Fruit fly (Drosophila melanogaster) whole organism, adult: ENCODE data around the gene sl.

ENCODE experiments used
- CG11617 ChIP-seq: fragments of 200-800 bp; sonication (Bioruptor generic); optimal IDR thresholded peaks from 2 replicates; lab custom pipeline; 2017; ENCODE audit warnings: mild to moderate bottlenecking, missing biosample characterization, missing genetic modification reagents, missing genetic modification characterization
- CG12768 ChIP-seq: fragments of 200-800 bp; sonication (Bioruptor generic); optimal IDR thresholded peaks from 2 replicates; lab custom pipeline; 2017; ENCODE audit warnings: missing biosample characterization, missing genetic modification characterization, mild to moderate bottlenecking, moderate library complexity, missing genetic modification reagents
- CG14711 ChIP-seq: fragments of 200-800 bp; sonication (Bioruptor generic); optimal IDR thresholded peaks from 2 replicates; lab custom pipeline; 2018; ENCODE audit warnings: missing biosample characterization, mild to moderate bottlenecking, missing genetic modification characterization, moderate library complexity
- CG1620 ChIP-seq: fragments of 200-800 bp; sonication (Bioruptor generic); optimal IDR thresholded peaks from 2 replicates; lab custom pipeline; 2016; ENCODE audit warnings: missing biosample characterization, missing genetic modification characterization
- CG33017 ChIP-seq: fragments of 200-800 bp; sonication (Bioruptor generic); optimal IDR thresholded peaks from 2 replicates; lab custom pipeline; 2018; ENCODE audit warnings: missing biosample characterization, mild to moderate bottlenecking, missing genetic modification characterization, moderate library complexity
- CG5204 ChIP-seq: fragments of 200-800 bp; sonication (Bioruptor generic); optimal IDR thresholded peaks from 2 replicates; lab custom pipeline; 2016; ENCODE audit warnings: missing biosample characterization, missing genetic modification characterization
- CG7045 ChIP-seq: fragments of 200-800 bp; sonication (Bioruptor generic); optimal IDR thresholded peaks from 2 replicates; lab custom pipeline; 2017; ENCODE audit warnings: missing biosample characterization, mild to moderate bottlenecking, missing genetic modification characterization
- CG7101 ChIP-seq: fragments of 200-800 bp; sonication (Bioruptor generic); optimal IDR thresholded peaks from 2 replicates; lab custom pipeline; 2018; ENCODE audit warnings: missing biosample characterization, mild to moderate bottlenecking, missing genetic modification characterization, moderate library complexity
- Clk ChIP-seq: fragments of 200-800 bp; sonication (Bioruptor generic); optimal IDR thresholded peaks from 2 replicates; lab custom pipeline; 2017; ENCODE audit warnings: missing biosample characterization, missing genetic modification characterization
- Crg-1 ChIP-seq: fragments of 200-800 bp; sonication (Bioruptor generic); optimal IDR thresholded peaks from 2 replicates; lab custom pipeline; 2016; ENCODE audit warnings: missing biosample characterization, missing genetic modification characterization
- Hr96 ChIP-seq: fragments of 200-800 bp; sonication (Bioruptor generic); optimal IDR thresholded peaks from 2 replicates; lab custom pipeline; 2016; ENCODE audit warnings: missing biosample characterization, missing genetic modification characterization
- Mnt ChIP-seq: fragments of 200-800 bp; sonication (Bioruptor generic); optimal IDR thresholded peaks from 2 replicates; lab custom pipeline; 2016; ENCODE audit warnings: missing biosample characterization, mild to moderate bottlenecking, missing genetic modification characterization
- bab1 ChIP-seq: fragments of 200-800 bp; sonication (Bioruptor generic); optimal IDR thresholded peaks from 3 replicates; lab custom pipeline; 2019; ENCODE audit warnings: missing biosample characterization, mild to moderate bottlenecking, missing genetic modification characterization, moderate library complexity
- cic ChIP-seq: fragments of 200-800 bp; sonication (Bioruptor generic); optimal IDR thresholded peaks from 2 replicates; lab custom pipeline; 2017; ENCODE audit warnings: missing biosample characterization, mild to moderate bottlenecking, missing genetic modification characterization, moderate library complexity
- cnc ChIP-seq, 2 experiments: fragments of >200 bp; optimal IDR thresholded peaks; 2 replicates each; lab custom pipeline; 2017
- kay ChIP-seq: fragments of 200-800 bp; sonication (Bioruptor generic); peaks from one replicate; lab custom pipeline; 2016; ENCODE audit warnings: missing biosample characterization, missing genetic modification characterization, borderline replicate concordance
- ovo ChIP-seq: fragments of 200-800 bp; sonication (Bioruptor generic); optimal IDR thresholded peaks from 2 replicates; lab custom pipeline; 2016; ENCODE audit warnings: missing biosample characterization, missing genetic modification characterization
- pad ChIP-seq: fragments of 200-800 bp; sonication (Bioruptor generic); optimal IDR thresholded peaks from 3 replicates; lab custom pipeline; 2017; ENCODE audit warnings: missing biosample characterization, missing genetic modification characterization, mild to moderate bottlenecking, moderate library complexity, missing genetic modification reagents
- tj ChIP-seq: fragments of 200-800 bp; sonication (Bioruptor generic); optimal IDR thresholded peaks from 3 replicates; lab custom pipeline; 2017; ENCODE audit warnings: missing biosample characterization, mild to moderate bottlenecking, missing genetic modification characterization, moderate library complexity
- toe ChIP-seq: fragments of 200-800 bp; sonication (Bioruptor generic); optimal IDR thresholded peaks from 2 replicates; lab custom pipeline; 2016; ENCODE audit warnings: missing biosample characterization, missing genetic modification characterization

The sl gene

dm6 chrX:16384843-16385726 is 35.0 kb downstream of the sl start, which contains the start of the genes CG9992 and CG4239:
Gene CG9992 (minus strand): TSS chrX:16384908.
Gene CG4239 (plus strand): TSS chrX:16385278.
- TF ChIP-seq Hr96 (GFP tag; lab: Kevin White, UChicago) (no peak), CG7101 (tag; lab: Kevin White, UChicago) (peak; percentile 75), CG33017 (tag; lab: Kevin White, UChicago) (peak; percentile 24), toe (GFP tag; lab: Kevin White, UChicago) (peak; percentile 67), Crg-1 (GFP tag; lab: Kevin White, UChicago) (peak; percentile 76), bab1 (GFP tag; lab: Kevin White, UChicago) (no peak), pad (GFP tag; lab: Kevin White, UChicago) (peak; percentile 58), Clk (GFP tag; lab: Kevin White, UChicago) (no peak), Mnt (GFP tag; lab: Kevin White, UChicago) (peak; percentile 3), cnc (optimal IDR thresholded peaks at IDR 0.05; lab: Kevin White, UChicago) (no peak), cic (GFP tag; lab: Kevin White, UChicago) (no peak), CG14711 (tag; lab: Kevin White, UChicago) (peak; percentile 61), CG1620 (GFP tag; lab: Kevin White, UChicago) (peak; percentile 69), ovo (GFP tag; lab: Kevin White, UChicago) (peak; percentile 60), CG5204 (peak; percentile 38), kay (GFP tag; lab: Kevin White, UChicago) (no peak), CG12768 (GFP tag; lab: Kevin White, UChicago) (peak; percentile 48), CG11617 (GFP tag; lab: Kevin White, UChicago) (peak; percentile 53), CG7045 (GFP tag; lab: Kevin White, UChicago) (peak; percentile 21), tj (GFP tag; lab: Kevin White, UChicago) (peak; percentile 32)

dm6 chrX:16385942-16386392 is 35.9 kb downstream of the sl start:
- TF ChIP-seq pad (GFP tag; lab: Kevin White, UChicago): peak; percentile 8
- peak; percentile 53 for TF ChIP-seq CG12768 (GFP tag; lab: Kevin White, UChicago)
- peak; percentile 25 for TF ChIP-seq CG14711 (tag; lab: Kevin White, UChicago)
- TF ChIP-seq Crg-1 (GFP tag; lab: Kevin White, UChicago): no peak
- no peak for TF ChIP-seq cic (GFP tag; lab: Kevin White, UChicago)
- peak; percentile 22 for TF ChIP-seq CG11617 (GFP tag; lab: Kevin White, UChicago)
- peak; percentile 36 for TF ChIP-seq CG7101 (tag; lab: Kevin White, UChicago)
- peak; percentile 8 for TF ChIP-seq tj (GFP tag; lab: Kevin White, UChicago)

DNA sequence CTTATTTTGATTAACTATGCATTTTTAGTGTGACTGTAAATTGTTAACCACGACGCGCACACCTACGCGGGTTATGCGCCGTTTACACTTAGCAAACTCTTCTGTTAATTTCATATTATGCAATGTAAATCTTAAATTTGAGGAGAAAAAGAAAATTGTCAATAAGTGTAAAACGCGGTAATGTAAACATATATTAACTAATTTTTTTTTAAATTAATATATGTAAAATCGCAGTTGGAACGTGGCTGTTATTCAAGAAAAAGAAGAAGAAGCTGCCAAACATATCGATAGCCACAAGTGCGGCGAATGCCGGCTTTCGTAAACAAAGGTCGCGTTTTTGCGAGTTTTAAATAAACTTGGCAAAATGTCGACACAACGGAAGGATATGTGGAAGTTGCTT is 41.3 kb downstream of the sl start, which contains the start of the genes TH1 and mei-41:
Gene TH1 (minus strand): TSS at position 42 of the 400 bp plus-strand sequence.
Gene mei-41 (plus strand): TSS at position 302 of the 400 bp plus-strand sequence.
- peak; percentile 68 for TF ChIP-seq Mnt (GFP tag; lab: Kevin White, UChicago)
- no peak for TF ChIP-seq Hr96 (GFP tag; lab: Kevin White, UChicago)
- peak; percentile 85 for TF ChIP-seq CG14711 (tag; lab: Kevin White, UChicago)
- TF ChIP-seq CG5204: no peak
- peak; percentile 86 for TF ChIP-seq bab1 (GFP tag; lab: Kevin White, UChicago)
- peak; percentile 64 for TF ChIP-seq Clk (GFP tag; lab: Kevin White, UChicago)
- no peak for TF ChIP-seq kay (GFP tag; lab: Kevin White, UChicago)
- TF ChIP-seq tj (GFP tag; lab: Kevin White, UChicago): peak; percentile 61
- TF ChIP-seq cnc (optimal IDR thresholded peaks at IDR 0.05; lab: Kevin White, UChicago): no peak
- peak; percentile 81 for TF ChIP-seq CG11617 (GFP tag; lab: Kevin White, UChicago)
- TF ChIP-seq CG7045 (GFP tag; lab: Kevin White, UChicago): peak; percentile 65
- no peak for TF ChIP-seq cic (GFP tag; lab: Kevin White, UChicago)
- TF ChIP-seq ovo (GFP tag; lab: Kevin White, UChicago): peak; percentile 62
- TF ChIP-seq CG1620 (GFP tag; lab: Kevin White, UChicago): peak; percentile 67
- peak; percentile 58 for TF ChIP-seq Crg-1 (GFP tag; lab: Kevin White, UChicago)
- TF ChIP-seq CG33017 (tag; lab: Kevin White, UChicago): peak; percentile 48
- TF ChIP-seq toe (GFP tag; lab: Kevin White, UChicago): no peak
- TF ChIP-seq pad (GFP tag; lab: Kevin White, UChicago): peak; percentile 63
- peak; percentile 59 for TF ChIP-seq CG12768 (GFP tag; lab: Kevin White, UChicago)
- TF ChIP-seq CG7101 (tag; lab: Kevin White, UChicago): peak; percentile 89

DNA sequence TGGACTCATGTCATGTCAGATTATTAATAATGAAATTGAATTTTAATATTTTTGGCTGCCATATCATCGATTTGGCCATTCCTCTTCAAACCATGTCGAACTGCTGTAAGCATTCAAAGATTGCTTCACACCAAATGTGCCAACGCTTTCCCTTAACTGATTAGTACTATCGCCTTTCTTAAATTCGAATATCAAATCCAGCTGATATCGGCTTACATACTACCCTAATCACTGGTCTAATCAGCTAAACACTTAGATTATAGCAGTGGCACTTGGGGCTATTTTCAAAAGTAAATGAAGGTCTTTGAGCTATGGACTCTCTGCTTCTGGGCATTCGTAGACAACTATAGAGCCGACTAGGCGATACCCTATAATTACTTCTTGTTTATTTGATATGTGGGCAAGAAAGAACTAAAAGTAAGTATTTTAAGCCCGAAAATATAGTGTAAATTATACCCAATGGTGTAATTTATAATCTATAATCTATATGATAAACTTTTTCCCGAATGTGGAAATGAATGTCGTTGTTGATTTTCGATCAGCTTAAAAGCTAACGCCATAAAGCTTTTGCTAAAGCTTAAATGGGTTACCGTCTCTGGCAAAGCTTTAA is 53.8 kb downstream of the sl start:
- TF ChIP-seq kay (GFP tag; lab: Kevin White, UChicago) (no peak), pad (GFP tag; lab: Kevin White, UChicago) (peak; percentile 11), CG11617 (GFP tag; lab: Kevin White, UChicago) (peak; percentile 35), toe (GFP tag; lab: Kevin White, UChicago) (no peak), Hr96 (GFP tag; lab: Kevin White, UChicago) (peak; percentile 3), CG12768 (GFP tag; lab: Kevin White, UChicago) (peak; percentile 39), CG7101 (tag; lab: Kevin White, UChicago) (peak; percentile 72), CG14711 (tag; lab: Kevin White, UChicago) (peak; percentile 82), bab1 (GFP tag; lab: Kevin White, UChicago) (peak; percentile 81), CG33017 (tag; lab: Kevin White, UChicago) (peak; percentile 78), Mnt (GFP tag; lab: Kevin White, UChicago) (no peak), CG7045 (GFP tag; lab: Kevin White, UChicago) (peak; percentile 30), CG5204 (no peak)
